Worm (Caenorhabditis elegans): ENCODE results near the gene srh-276.

srh-276 gene

DNA sequence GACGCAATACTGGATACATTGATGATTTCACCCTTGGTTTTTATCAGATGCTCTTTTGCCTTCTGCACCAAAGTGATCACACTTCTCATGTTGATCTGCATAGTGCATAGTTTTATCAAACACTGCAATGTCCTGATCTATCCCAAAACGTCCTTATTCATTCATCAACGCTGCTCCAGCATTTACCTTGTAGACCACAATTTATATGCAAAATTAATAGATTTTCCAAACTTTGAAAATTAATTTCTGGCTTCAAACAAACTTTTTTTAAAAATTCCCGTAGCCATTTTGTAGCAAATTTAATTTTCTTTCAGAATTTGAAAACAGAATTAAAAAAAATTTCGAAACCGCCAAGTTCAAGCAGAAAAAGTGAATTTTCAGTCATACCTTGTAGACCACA, 44.6 kb upstream of the srh-276 start, which contains the start of gene C06B8.3:
Gene C06B8.3, minus strand, starts transcription at position 101 of the 400 bp plus-strand sequence.
- TF ChIP-seq syd-9 (tag; optimal IDR thresholded peaks at IDR 0.05) (no peak), nhr-11 (tag; optimal IDR thresholded peaks at IDR 0.05) (no peak), pat-9 (tag; optimal IDR thresholded peaks at IDR 0.05) (no peak), hlh-8 (tag; optimal IDR thresholded peaks at IDR 0.05) (no peak), ets-4 (tag; optimal IDR thresholded peaks at IDR 0.05) (no peak), hlh-15 (tag; optimal IDR thresholded peaks at IDR 0.05) (no peak), npax-4 (tag; optimal IDR thresholded peaks at IDR 0.05) (no peak), madf-2 (tag; optimal IDR thresholded peaks at IDR 0.05) (no peak)

DNA sequence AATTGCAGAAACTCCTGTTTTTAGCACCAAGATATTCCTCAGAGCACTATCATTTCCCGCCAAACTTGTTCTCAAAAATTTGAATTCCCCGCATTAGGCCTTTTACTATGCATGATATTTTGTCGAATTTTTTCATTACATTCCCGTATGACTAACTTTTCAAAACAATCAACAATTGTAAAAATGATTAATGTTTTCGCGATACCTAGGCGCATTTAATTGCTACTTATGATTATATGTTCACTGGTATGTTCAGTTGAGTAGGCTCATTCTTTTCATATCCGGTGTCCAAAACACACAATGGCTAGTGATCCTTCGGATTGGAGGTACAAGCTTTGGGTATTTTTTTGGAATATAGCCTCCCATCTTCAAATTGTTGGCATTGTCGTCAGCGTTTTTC, 41.4 kb upstream of the srh-276 start, which contains the start of gene srw-21:
Gene srw-21, plus strand, starts transcription at position 301 of the 400 bp plus-strand sequence.
- TF ChIP-seq K09A11.1 (tag; optimal IDR thresholded peaks at IDR 0.05; ENCODE audit: insufficient read depth) (no peak), Y22D7AL.16 (tag; optimal IDR thresholded peaks at IDR 0.05) (no peak), pha-4 (tag; optimal IDR thresholded peaks at IDR 0.05) (no peak), eyg-1 (tag; optimal IDR thresholded peaks at IDR 0.05) (no peak), C08G9.2 (tag; optimal IDR thresholded peaks at IDR 0.05) (no peak), nfya-1 (tag; optimal IDR thresholded peaks at IDR 0.05) (no peak)

DNA sequence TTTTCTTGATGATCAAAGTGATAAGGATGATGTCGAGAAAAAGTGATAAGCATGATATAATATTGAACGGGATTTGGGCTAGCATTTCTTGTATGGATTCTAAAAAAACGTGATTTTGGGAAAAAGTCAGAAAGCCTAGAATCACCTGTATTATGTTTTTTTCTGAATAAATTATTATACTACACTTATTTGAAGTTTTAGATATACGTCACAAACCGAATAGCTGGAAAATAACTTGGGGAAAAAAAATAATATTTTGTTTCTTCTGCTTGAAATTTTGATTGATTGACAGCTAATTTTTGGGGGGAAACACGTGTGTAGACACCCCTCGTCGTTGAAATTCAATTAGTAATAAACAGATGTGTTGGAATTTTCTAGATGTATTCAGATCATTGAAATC, 36.7 kb upstream of the srh-276 start, which contains the start of gene str-264:
Gene str-264, minus strand, starts transcription at position 101 of the 400 bp plus-strand sequence.
- TF ChIP-seq nfya-1 (tag; optimal IDR thresholded peaks at IDR 0.05) (no peak), hlh-13 (GFP tag; optimal IDR thresholded peaks at IDR 0.05) (no peak), C38D4.7 (GFP tag; optimal IDR thresholded peaks at IDR 0.05) (no peak), Y22D7AL.16 (tag; optimal IDR thresholded peaks at IDR 0.05) (no peak), rnt-1 (tag; optimal IDR thresholded peaks at IDR 0.05) (no peak), mec-3 (tag; optimal IDR thresholded peaks at IDR 0.05; ENCODE audit: borderline replicate concordance) (no peak)

DNA sequence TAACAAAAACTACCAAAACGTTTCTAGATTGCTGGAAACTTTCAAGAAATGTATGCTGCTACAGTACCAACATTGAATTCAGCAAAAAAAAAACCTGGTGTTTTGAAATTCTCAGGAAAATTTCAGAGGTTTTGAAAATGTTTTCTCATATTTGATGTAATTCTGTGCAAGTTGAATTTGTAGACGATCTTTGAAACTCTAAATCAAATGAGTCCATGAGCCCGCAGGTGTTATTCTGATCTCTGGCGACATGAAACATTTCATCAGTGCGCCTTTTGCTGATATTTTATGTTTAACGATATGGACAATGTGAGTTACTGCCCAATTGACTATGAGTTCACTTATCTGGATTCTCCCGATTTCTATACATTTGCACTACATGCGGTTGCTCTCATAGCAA, 35.5 kb upstream of the srh-276 start, which contains the start of gene srh-218:
Gene srh-218, plus strand, starts transcription at position 301 of the 400 bp plus-strand sequence.
- TF ChIP-seq ceh-9 (tag; optimal IDR thresholded peaks at IDR 0.05) = no peak
- no peak for TF ChIP-seq hlh-8 (tag; optimal IDR thresholded peaks at IDR 0.05)
- no peak for TF ChIP-seq dmd-4 (tag; optimal IDR thresholded peaks at IDR 0.05; ENCODE audit: borderline replicate concordance)
- no peak for TF ChIP-seq sox-4 (tag; optimal IDR thresholded peaks at IDR 0.05)
- TF ChIP-seq ceh-30 (tag; optimal IDR thresholded peaks at IDR 0.05) = no peak
- no peak for TF ChIP-seq unc-3 (GFP tag; conservative IDR thresholded peaks at IDR 0.05)
- TF ChIP-seq unc-3 (tag; optimal IDR thresholded peaks at IDR 0.05) = no peak
- no peak for TF ChIP-seq tbx-7 (tag; optimal IDR thresholded peaks at IDR 0.05)
- TF ChIP-seq ets-4 (tag; optimal IDR thresholded peaks at IDR 0.05) = no peak
- no peak for TF ChIP-seq C08G9.2 (tag; optimal IDR thresholded peaks at IDR 0.05)

DNA sequence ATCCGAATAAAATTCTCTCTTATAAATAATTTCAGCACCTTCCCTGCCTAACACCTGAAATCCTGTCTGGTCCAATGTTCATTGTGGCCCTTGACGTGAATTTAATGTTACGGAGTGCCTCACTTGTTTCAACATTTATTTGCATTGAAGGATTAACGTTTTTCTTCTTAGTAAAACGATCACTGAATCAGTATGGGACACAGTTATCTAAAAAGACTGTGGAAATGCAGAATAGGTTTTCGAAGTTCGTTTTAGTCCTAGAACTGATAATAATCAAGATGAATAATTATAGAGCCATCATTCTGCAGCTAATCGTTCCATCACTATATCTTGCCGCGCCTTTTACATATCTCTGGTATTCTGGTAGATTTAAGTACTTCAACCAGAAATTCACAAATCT, 34.0 kb upstream of the srh-276 start, which contains the start of gene srh-219:
Gene srh-219, plus strand, starts transcription at position 301 of the 400 bp plus-strand sequence.
- TF ChIP-seq ceh-45 (GFP tag; IDR thresholded peaks at IDR 0.05) (no peak), ahr-1 (tag; optimal IDR thresholded peaks at IDR 0.05) (no peak), pha-2 (tag; optimal IDR thresholded peaks at IDR 0.05) (no peak), elt-4 (tag; optimal IDR thresholded peaks at IDR 0.05) (no peak), nhr-11 (tag; optimal IDR thresholded peaks at IDR 0.05) (no peak), tbx-7 (tag; optimal IDR thresholded peaks at IDR 0.05) (no peak), pag-3 (tag; optimal IDR thresholded peaks at IDR 0.05; ENCODE audit: borderline replicate concordance) (no peak), ama-1 (optimal IDR thresholded peaks at IDR 0.05) (no peak), pqm-1 (tag; optimal IDR thresholded peaks at IDR 0.05) (no peak), pax-1 (tag; optimal IDR thresholded peaks at IDR 0.05) (no peak), fax-1 (tag; optimal IDR thresholded peaks at IDR 0.05) (no peak), hlh-13 (GFP tag; optimal IDR thresholded peaks at IDR 0.05) (no peak), ets-4 (tag; optimal IDR thresholded peaks at IDR 0.05) (no peak), fkh-10 (GFP tag; optimal IDR thresholded peaks at IDR 0.05) (no peak)
